Fruit fly (Drosophila melanogaster): ENCODE data around the gene CG14990.

dm6 chr3L:4133724-4134678 is 41.0 kb downstream of the CG14990 start, which contains the start of gene ens:
- no peak for TF ChIP-seq H2.0 (GFP tag; IDR thresholded peaks at IDR 0.05)
- no peak for TF ChIP-seq nerfin-2 (GFP tag; IDR thresholded peaks at IDR 0.05; ENCODE audit: partially characterized antibody)
- TF ChIP-seq CG16779 (GFP tag; IDR thresholded peaks at IDR 0.05), result no peak
- peak; percentile 37 for TF ChIP-seq CG10543 (GFP tag; optimal IDR thresholded peaks at IDR 0.05)
- TF ChIP-seq CG9817 (tag; optimal IDR thresholded peaks at IDR 0.05), result no peak
- no peak for TF ChIP-seq her (GFP tag; optimal IDR thresholded peaks at IDR 0.05)

All from whole organism, embryonic.